Worm (Caenorhabditis elegans) whole organism, midembryonic: ENCODE measurements around the gene C18G1.6.

Experiments used
- T22C8.4 ChIP-seq: fragments of 200-800 bp; sonication (Bioruptor generic); IDR thresholded peaks from 2 replicates; pipeline ENCODE4 v1.3.6; 2022; ENCODE audit warnings: missing genetic modification characterization, missing compliant biosample characterization
- klf-2 ChIP-seq: fragments of 200-800 bp; sonication (Bioruptor generic); conservative IDR thresholded peaks from 2 replicates; pipeline ENCODE4 v1.3.6; 2022; ENCODE audit warnings: missing genetic modification reagents, missing genetic modification characterization, missing compliant biosample characterization
- ztf-29 ChIP-seq: fragments of 200-800 bp; sonication (Bioruptor generic); IDR thresholded peaks from 2 replicates; pipeline ENCODE4 v1.3.6; 2022; ENCODE audit warnings: missing genetic modification reagents, missing genetic modification characterization, missing compliant biosample characterization

DNA sequence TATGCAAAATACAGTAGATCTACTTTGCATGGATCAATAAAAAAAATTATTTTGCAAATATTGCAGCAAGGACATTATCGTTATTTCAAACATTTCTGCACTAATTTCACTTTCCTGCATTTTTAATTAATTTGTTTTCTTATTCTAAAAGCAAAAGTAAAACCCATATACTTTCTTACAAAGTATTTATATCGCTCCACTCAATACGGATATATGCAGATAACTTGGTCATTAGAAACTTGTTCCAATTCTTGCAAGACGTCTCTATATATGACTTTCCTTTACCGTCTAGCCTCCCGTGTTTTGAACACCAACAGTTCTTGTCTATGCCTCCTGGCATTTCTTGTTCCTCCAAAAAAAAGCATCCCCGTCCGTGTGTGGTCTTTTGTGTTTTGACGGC is 39.9 kb upstream of the C18G1.6 start, which contains the start of gene oac-24:
- no peak for TF ChIP-seq ztf-29 (GFP tag; lab: Robert Waterston, UW)
- TF ChIP-seq klf-2 = no peak
- TF ChIP-seq T22C8.4 (GFP tag; lab: Robert Waterston, UW) = no peak
